Worm (Caenorhabditis elegans) whole organism, L4 larva: ENCODE measurements around the gene otpl-8.

Experiments used
- ces-1 ChIP-seq: fragments of 150-350 bp; sonication (generic microtip); optimal IDR thresholded peaks from 4 replicates; lab custom pipeline; 2014; ENCODE audit warnings: missing biosample characterization, missing genetic modification reagents, missing genetic modification characterization
- daf-16 ChIP-seq, 3 experiments: sonication (generic microtip); optimal IDR thresholded peaks; 2 replicates each; lab custom pipeline; 2016 to 2017; ENCODE audit warnings: missing genetic modification characterization in 3 of 3, missing genetic modification reagents in 3 of 3, mild to moderate bottlenecking in 2 of 3, missing compliant biosample characterization in 2 of 3, missing biosample characterization in 1 of 3, moderate library complexity in 1 of 3
- dmd-6 ChIP-seq: fragments of 200-800 bp; sonication (Bioruptor generic); IDR thresholded peaks from 2 replicates; pipeline ENCODE4 v1.3.6; 2022; ENCODE audit warnings: missing genetic modification reagents, missing genetic modification characterization, missing compliant biosample characterization
- fkh-10 ChIP-seq: fragments of 150-350 bp; optimal IDR thresholded peaks from 2 replicates; lab custom pipeline; 2014; ENCODE audit warnings: missing biosample characterization, missing genetic modification reagents, missing genetic modification characterization
- skn-1 ChIP-seq: fragments of 150-350 bp; optimal IDR thresholded peaks from 2 replicates; lab custom pipeline; 2014; ENCODE audit warnings: missing biosample characterization, missing genetic modification characterization
- unc-39 ChIP-seq: sonication (generic microtip); optimal IDR thresholded peaks from 2 replicates; lab custom pipeline; 2017; ENCODE audit warnings: missing biosample characterization, missing genetic modification characterization

ce11 chrX:12273870-12274269 lies 3.1 kb upstream of the otpl-8 start, which contains the start of gene H19J13.2:
- TF ChIP-seq unc-39, result no peak
- TF ChIP-seq dmd-6 (GFP tag; lab: Robert Waterston, UW), result no peak
- TF ChIP-seq ces-1 (GFP tag; lab: Kevin White, UChicago), result no peak
- no peak for TF ChIP-seq daf-16 (GFP tag; optimal IDR thresholded peaks at IDR 0.05; lab: Kevin White, UChicago)
- TF ChIP-seq daf-16 (tag; optimal IDR thresholded peaks at IDR 0.05; lab: Kevin White, UChicago), result no peak
- no peak for TF ChIP-seq skn-1
- TF ChIP-seq fkh-10 (GFP tag; lab: Kevin White, UChicago), result no peak
